Worm (Caenorhabditis elegans): Measurements from ENCODE around the gene Y12A6A.1.

- no peak for TF ChIP-seq pqm-1 (tag; optimal IDR thresholded peaks at IDR 0.05)
- no peak for TF ChIP-seq nhr-11 (tag; optimal IDR thresholded peaks at IDR 0.05)
- no peak for TF ChIP-seq ceh-45 (GFP tag; IDR thresholded peaks at IDR 0.05)
- no peak for TF ChIP-seq nhr-232 (tag; optimal IDR thresholded peaks at IDR 0.05)
- TF ChIP-seq dmd-4 (tag; optimal IDR thresholded peaks at IDR 0.05; ENCODE audit: borderline replicate concordance), result no peak
- no peak for TF ChIP-seq pag-3 (tag; optimal IDR thresholded peaks at IDR 0.05; ENCODE audit: borderline replicate concordance)
- TF ChIP-seq ets-4 (tag; optimal IDR thresholded peaks at IDR 0.05), result no peak
- TF ChIP-seq odd-2 (tag; optimal IDR thresholded peaks at IDR 0.05), result no peak
- TF ChIP-seq ref-2 (tag; optimal IDR thresholded peaks at IDR 0.05), result no peak
- no peak for TF ChIP-seq ahr-1 (tag; optimal IDR thresholded peaks at IDR 0.05)
- no peak for TF ChIP-seq F13H6.1 (tag; optimal IDR thresholded peaks at IDR 0.05)
- TF ChIP-seq ceh-9 (tag; optimal IDR thresholded peaks at IDR 0.05), result no peak
- no peak for TF ChIP-seq unc-3 (GFP tag; conservative IDR thresholded peaks at IDR 0.05)
- TF ChIP-seq unc-3 (tag; optimal IDR thresholded peaks at IDR 0.05), result no peak
- no peak for TF ChIP-seq hlh-15 (tag; optimal IDR thresholded peaks at IDR 0.05)
These were observed 48.1 kb upstream of the Y12A6A.1 start for ce11 chrX:13669641-13670040.
